Fruit fly (Drosophila melanogaster): ENCODE results near the gene CG13786.

- TF ChIP-seq lz (GFP tag; optimal IDR thresholded peaks at IDR 0.05) (no peak), net (GFP tag; optimal IDR thresholded peaks at IDR 0.05) (no peak), CG1621 (tag; optimal IDR thresholded peaks at IDR 0.05) (no peak), fkh (GFP tag; optimal IDR thresholded peaks at IDR 0.05) (peak; percentile 80), achi (GFP tag; optimal IDR thresholded peaks at IDR 0.05) (no peak), CG15336 (GFP tag; IDR thresholded peaks at IDR 0.05) (no peak), CG9139 (GFP tag; optimal IDR thresholded peaks at IDR 0.05) (no peak), Eip75B (GFP tag; optimal IDR thresholded peaks at IDR 0.05) (no peak)
Observed at dm6 chr2L:7248114-7248513, 4.7 kb downstream of the CG13786 start.

Measured in whole organism, prepupa.